Worm (Caenorhabditis elegans): Measurements from ENCODE around the gene div-1.

Gene div-1

DNA sequence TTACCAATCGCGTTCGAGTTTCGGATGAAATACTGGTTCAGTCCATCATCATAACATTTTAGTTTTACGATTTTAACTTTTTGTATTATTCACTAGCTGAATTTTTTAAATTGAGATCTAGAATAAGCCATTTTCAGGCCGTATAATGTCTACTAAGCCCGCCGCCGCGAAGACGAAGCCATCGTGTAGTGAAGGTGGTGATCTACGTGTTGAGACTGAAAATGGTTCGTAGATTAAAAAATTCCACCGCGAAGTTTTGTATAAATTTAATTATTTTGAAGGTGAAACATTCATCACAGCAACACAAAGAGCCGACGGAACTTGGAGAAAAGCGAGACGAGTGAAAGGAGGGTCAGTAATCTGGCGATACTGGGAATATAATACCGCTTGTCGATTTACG lies 38.7 kb downstream of the div-1 start, which contains the start of gene T20G5.9 (continued):
- no peak for TF ChIP-seq snpc-1.1 (tag; optimal IDR thresholded peaks at IDR 0.05; ENCODE audit: insufficient read depth)
- no peak for TF ChIP-seq dpff-1 (tag; optimal IDR thresholded peaks at IDR 0.05)
- TF ChIP-seq athp-1 (tag; optimal IDR thresholded peaks at IDR 0.05): peak; percentile 57
- TF ChIP-seq aptf-3 (GFP tag; IDR thresholded peaks at IDR 0.05): no peak
- TF ChIP-seq egrh-3 (GFP tag; IDR thresholded peaks at IDR 0.05): no peak
- no peak for TF ChIP-seq sea-2 (GFP tag; IDR thresholded peaks at IDR 0.05)
- TF ChIP-seq tlf-1 (GFP tag; optimal IDR thresholded peaks at IDR 0.05): no peak
- no peak for TF ChIP-seq zfh-2 (GFP tag; conservative IDR thresholded peaks at IDR 0.05)
- peak; percentile 15 for TF ChIP-seq snpc-3.4 (tag; optimal IDR thresholded peaks at IDR 0.05)
- no peak for TF ChIP-seq pbrm-1 (GFP tag; IDR thresholded peaks at IDR 0.05)
- no peak for TF ChIP-seq F10E7.11 (tag; optimal IDR thresholded peaks at IDR 0.05)
- no peak for TF ChIP-seq ztf-22 (GFP tag; optimal IDR thresholded peaks at IDR 0.05)
- no peak for TF ChIP-seq somi-1 (GFP tag; optimal IDR thresholded peaks at IDR 0.05)
- no peak for TF ChIP-seq ztf-6 (GFP tag; IDR thresholded peaks at IDR 0.05)
- no peak for TF ChIP-seq F57C9.4 (tag; optimal IDR thresholded peaks at IDR 0.05)
- TF ChIP-seq atf-7 (tag; optimal IDR thresholded peaks at IDR 0.05): no peak
- no peak for TF ChIP-seq unc-130 (GFP tag; optimal IDR thresholded peaks at IDR 0.05)
- no peak for TF ChIP-seq bed-1 (GFP tag; IDR thresholded peaks at IDR 0.05)
- TF ChIP-seq F23B12.7 (tag; optimal IDR thresholded peaks at IDR 0.05; ENCODE audit: insufficient read depth): no peak
- TF ChIP-seq die-1 (tag; optimal IDR thresholded peaks at IDR 0.05): no peak
- no peak for TF ChIP-seq F39B2.1 (GFP tag; IDR thresholded peaks at IDR 0.05)
- TF ChIP-seq tbx-9 (tag; optimal IDR thresholded peaks at IDR 0.05; ENCODE audit: borderline replicate concordance): no peak
- TF ChIP-seq ceh-91 (GFP tag; IDR thresholded peaks at IDR 0.05): peak; percentile 49; the same call in 1 of the 2 replicates
- TF ChIP-seq Y53F4B.3 (GFP tag; IDR thresholded peaks at IDR 0.05): no peak
- TF ChIP-seq mxl-1 (tag; optimal IDR thresholded peaks at IDR 0.05): no peak
- peak; percentile 69 for TF ChIP-seq efl-1 (GFP tag; optimal IDR thresholded peaks at IDR 0.05)
- no peak for TF ChIP-seq T26A5.8 (tag; optimal IDR thresholded peaks at IDR 0.05)
- TF ChIP-seq lin-40 (tag; optimal IDR thresholded peaks at IDR 0.05): no peak
- no peak for TF ChIP-seq ztf-18 (tag; optimal IDR thresholded peaks at IDR 0.05)
- no peak for TF ChIP-seq akir-1 (GFP tag; optimal IDR thresholded peaks at IDR 0.05)
- peak; percentile 41 for TF ChIP-seq xnd-1 (tag; optimal IDR thresholded peaks at IDR 0.05)
- TF ChIP-seq nhr-179 (tag; optimal IDR thresholded peaks at IDR 0.05): no peak
- no peak for TF ChIP-seq ztf-26 (tag; optimal IDR thresholded peaks at IDR 0.05)
- no peak for TF ChIP-seq nhr-120 (GFP tag; IDR thresholded peaks at IDR 0.05)
- no peak for TF ChIP-seq pha-4 (tag; optimal IDR thresholded peaks at IDR 0.05)
- TF ChIP-seq F57A8.1 (GFP tag; optimal IDR thresholded peaks at IDR 0.05): no peak

DNA sequence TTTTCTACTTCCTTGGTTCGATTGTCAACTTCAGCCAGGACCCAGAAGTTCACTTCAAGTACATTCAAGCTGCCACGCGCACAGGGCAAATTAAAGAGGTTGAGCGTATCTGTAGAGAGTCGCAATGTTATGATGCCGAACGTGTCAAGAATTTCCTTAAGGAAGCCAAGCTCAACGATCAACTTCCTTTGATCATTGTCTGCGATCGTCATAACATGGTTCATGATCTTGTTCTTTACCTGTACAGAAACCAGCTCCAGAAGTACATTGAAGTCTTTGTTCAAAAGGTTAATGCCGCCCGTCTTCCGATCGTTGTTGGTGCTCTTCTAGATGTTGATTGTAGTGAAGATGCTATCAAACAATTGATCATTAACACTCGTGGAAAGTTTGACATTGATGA lies 42.0 kb downstream of the div-1 start:
- TF ChIP-seq somi-1 (GFP tag; optimal IDR thresholded peaks at IDR 0.05) (no peak), attf-3 (GFP tag; conservative IDR thresholded peaks at IDR 0.05) (no peak), B0336.3 (GFP tag; IDR thresholded peaks at IDR 0.05) (no peak), sdz-38 (tag; optimal IDR thresholded peaks at IDR 0.05) (no peak), sea-2 (GFP tag; IDR thresholded peaks at IDR 0.05) (no peak), snpc-4 (GFP tag; optimal IDR thresholded peaks at IDR 0.05) (no peak), snpc-4 (tag; optimal IDR thresholded peaks at IDR 0.05) (no peak), lir-1 (GFP tag; conservative IDR thresholded peaks at IDR 0.05) (no peak), tlf-1 (GFP tag; optimal IDR thresholded peaks at IDR 0.05) (no peak)

Data from whole organism, young adult.